ENCODE assay signal across 2 fruit fly cellular contexts in the genomic region with DNA sequence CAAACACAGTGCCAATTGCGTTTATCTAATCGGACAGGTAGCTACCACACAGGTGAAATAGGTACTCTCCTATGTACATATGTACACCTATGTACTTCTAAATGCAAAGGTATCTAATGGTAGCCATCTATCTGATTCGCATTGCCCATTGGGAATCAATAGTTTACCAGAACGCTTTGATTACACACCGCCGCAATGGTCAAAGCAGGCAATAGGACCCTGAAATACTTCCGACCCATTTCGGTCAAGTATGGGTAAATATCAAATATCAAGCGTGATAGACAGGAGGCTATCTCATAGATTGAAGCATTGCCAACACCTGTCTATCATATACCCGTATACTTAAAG.
TF ChIP-seq lines count a peak whose summit lies in the region.

No protein-coding gene starts in this region.

- no peak for TF ChIP-seq CTCF in whole organism, embryonic (GFP tag; optimal IDR thresholded peaks at IDR 0.05; lab: Kevin White, UChicago)

TF ChIP-seq in whole organism, embryonic, 481 proteins besides CTCF, POLR2A, EP300 and RAD21:
- TF ChIP-seq CG6683 (GFP tag; optimal IDR thresholded peaks at IDR 0.05; lab: Kevin White, UChicago) (no peak), CG7928 (GFP tag; optimal IDR thresholded peaks at IDR 0.05; lab: Kevin White, UChicago) (no peak), tap (tag; optimal IDR thresholded peaks at IDR 0.05; lab: Kevin White, UChicago) (no peak), schlank (tag; optimal IDR thresholded peaks at IDR 0.05; lab: Kevin White, UChicago) (no peak), grn (GFP tag; optimal IDR thresholded peaks at IDR 0.05; lab: Kevin White, UChicago) (peak; percentile 53), Fer1 (GFP tag; optimal IDR thresholded peaks at IDR 0.05; lab: Kevin White, UChicago) (no peak), fd102C (GFP tag; optimal IDR thresholded peaks at IDR 0.05; lab: Kevin White, UChicago) (no peak), CG10321 (GFP tag; IDR thresholded peaks at IDR 0.05; lab: Robert Waterston, UW) (no peak), wdn (GFP tag; IDR thresholded peaks at IDR 0.05; lab: Robert Waterston, UW) (no peak), Bgb (GFP tag; IDR thresholded peaks at IDR 0.05; lab: Robert Waterston, UW; ENCODE audit: partially characterized antibody) (no peak), mirr (GFP tag; optimal IDR thresholded peaks at IDR 0.05; lab: Kevin White, UChicago) (peak; percentile 93), otp (GFP tag; IDR thresholded peaks at IDR 0.05; lab: Robert Waterston, UW) (no peak), dm (GFP tag; optimal IDR thresholded peaks at IDR 0.05; lab: Kevin White, UChicago) (no peak), Nf-YC (tag; optimal IDR thresholded peaks at IDR 0.05; lab: Kevin White, UChicago) (no peak), bigmax (GFP tag; optimal IDR thresholded peaks at IDR 0.05; lab: Kevin White, UChicago) (no peak), ara (GFP tag; IDR thresholded peaks at IDR 0.05; lab: Robert Waterston, UW) (no peak), pnt (GFP tag; optimal IDR thresholded peaks at IDR 0.05; lab: Kevin White, UChicago) (no peak), PHDP (tag; optimal IDR thresholded peaks at IDR 0.05; lab: Kevin White, UChicago) (no peak), CG12104 (GFP tag; optimal IDR thresholded peaks at IDR 0.05; lab: Kevin White, UChicago) (no peak), danr (GFP tag; IDR thresholded peaks at IDR 0.05; lab: Robert Waterston, UW) (no peak), Hr3 (GFP tag; optimal IDR thresholded peaks at IDR 0.05; lab: Kevin White, UChicago) (no peak), corto (GFP tag; optimal IDR thresholded peaks at IDR 0.05; lab: Kevin White, UChicago) (no peak), Elba2 (GFP tag; optimal IDR thresholded peaks at IDR 0.05; lab: Kevin White, UChicago) (peak; percentile 65), Six4 (GFP tag; optimal IDR thresholded peaks at IDR 0.05; lab: Kevin White, UChicago) (no peak), GATAe (GFP tag; conservative IDR thresholded peaks at IDR 0.05; lab: Robert Waterston, UW) (0 out of 2 replicates have a peak, but pooled peaks have one; percentile 13), CG12942 (GFP tag; optimal IDR thresholded peaks at IDR 0.05; lab: Kevin White, UChicago) (no peak), Scr (GFP tag; IDR thresholded peaks at IDR 0.05; lab: Robert Waterston, UW; ENCODE audit: partially characterized antibody) (no peak), CG7963 (GFP tag; IDR thresholded peaks at IDR 0.05; lab: Robert Waterston, UW; ENCODE audit: partially characterized antibody) (no peak)

TF ChIP-seq in whole organism, prepupa, 60 proteins besides CTCF, POLR2A, EP300 and RAD21:
- peak; percentile 53 for TF ChIP-seq vri (GFP tag; optimal IDR thresholded peaks at IDR 0.05; lab: Kevin White, UChicago)
- TF ChIP-seq salr (GFP tag; optimal IDR thresholded peaks at IDR 0.05; lab: Kevin White, UChicago), result no peak
